Worm (Caenorhabditis elegans): Measurements from ENCODE around the gene fbxa-111.

DNA sequence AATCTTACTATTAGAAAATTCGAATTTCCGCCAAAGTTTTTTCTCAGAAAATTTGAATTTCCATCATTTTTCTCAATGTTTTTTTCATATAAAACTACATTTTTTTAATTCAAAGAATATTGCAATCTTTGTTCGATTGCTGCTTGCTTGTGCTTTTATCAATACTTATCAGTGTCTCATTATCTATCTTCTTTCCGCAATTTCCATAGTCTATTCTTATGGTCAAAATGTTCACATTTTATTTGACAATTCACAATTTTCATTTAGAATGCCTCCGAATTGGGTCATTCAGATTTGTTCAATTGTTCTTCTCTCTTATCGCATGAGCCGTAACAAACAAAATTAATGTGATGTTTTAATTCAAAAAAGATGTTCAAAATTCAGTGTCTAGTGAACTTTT, 38.2 kb downstream of the fbxa-111 start:
- TF ChIP-seq him-1 (tag; optimal IDR thresholded peaks at IDR 0.05) (no peak), dao-5 (tag; optimal IDR thresholded peaks at IDR 0.05) (no peak), W03F9.2 (tag; optimal IDR thresholded peaks at IDR 0.05) (no peak)
